Worm (Caenorhabditis elegans): ENCODE measurements around the gene ZC155.4.

Gene ZC155.4

ce11 chrIII:5254108-5254507 is 38.8 kb upstream of the ZC155.4 start, which contains the start of the genes sumv-1 and gop-1:
sumv-1 (minus strand) TSS chrIII:5254187.
gop-1 (plus strand) TSS chrIII:5254438.
- no peak for TF ChIP-seq Y55F3AM.14 (GFP tag; optimal IDR thresholded peaks at IDR 0.05)
- no peak for TF ChIP-seq nhr-129 (tag; optimal IDR thresholded peaks at IDR 0.05)
- no peak for TF ChIP-seq nhr-6 (tag; optimal IDR thresholded peaks at IDR 0.05)
- TF ChIP-seq elt-1 (tag; optimal IDR thresholded peaks at IDR 0.05) = no peak
- TF ChIP-seq C34F6.9 (tag; optimal IDR thresholded peaks at IDR 0.05) = no peak
- no peak for TF ChIP-seq nhr-12 (tag; optimal IDR thresholded peaks at IDR 0.05)
- TF ChIP-seq ztf-11 (tag; optimal IDR thresholded peaks at IDR 0.05) = no peak
- TF ChIP-seq nhr-23 (tag; optimal IDR thresholded peaks at IDR 0.05) = no peak
- no peak for TF ChIP-seq ceh-16 (tag; optimal IDR thresholded peaks at IDR 0.05)
- TF ChIP-seq sem-4 (tag; optimal IDR thresholded peaks at IDR 0.05) = no peak
- no peak for TF ChIP-seq nhr-11 (tag; optimal IDR thresholded peaks at IDR 0.05)
- no peak for TF ChIP-seq blmp-1 (tag; optimal IDR thresholded peaks at IDR 0.05; ENCODE audit: insufficient read depth)

- TF ChIP-seq crh-2 (tag; optimal IDR thresholded peaks at IDR 0.05) (no peak), elt-3 (tag; optimal IDR thresholded peaks at IDR 0.05) (no peak), Y55F3AM.14 (GFP tag; optimal IDR thresholded peaks at IDR 0.05) (no peak), snpc-4 (tag; optimal IDR thresholded peaks at IDR 0.05) (no peak), elt-1 (tag; optimal IDR thresholded peaks at IDR 0.05) (no peak), ceh-16 (tag; optimal IDR thresholded peaks at IDR 0.05) (no peak), ceh-82 (tag; optimal IDR thresholded peaks at IDR 0.05) (no peak), nhr-237 (tag; optimal IDR thresholded peaks at IDR 0.05) (no peak), fos-1 (tag; optimal IDR thresholded peaks at IDR 0.05) (no peak), sma-3 (GFP tag; optimal IDR thresholded peaks at IDR 0.05) (no peak), ztf-11 (tag; optimal IDR thresholded peaks at IDR 0.05) (no peak)
These were observed 33.4 kb upstream of the ZC155.4 start for ce11 chrIII:5248706-5249105.

- TF ChIP-seq ztf-1 (GFP tag; conservative IDR thresholded peaks at IDR 0.05) (no peak), skn-1 (tag; optimal IDR thresholded peaks at IDR 0.05) (no peak), nhr-21 (tag; optimal IDR thresholded peaks at IDR 0.05) (no peak), snpc-4 (tag; optimal IDR thresholded peaks at IDR 0.05) (no peak), nhr-237 (tag; optimal IDR thresholded peaks at IDR 0.05) (no peak), ztf-4 (tag; optimal IDR thresholded peaks at IDR 0.05) (no peak), sma-3 (GFP tag; optimal IDR thresholded peaks at IDR 0.05) (no peak), dmd-4 (tag; optimal IDR thresholded peaks at IDR 0.05) (no peak), nhr-77 (tag; optimal IDR thresholded peaks at IDR 0.05) (no peak), mdl-1 (tag; optimal IDR thresholded peaks at IDR 0.05) (no peak), unc-55 (GFP tag; optimal IDR thresholded peaks at IDR 0.05) (no peak), Y55F3AM.14 (GFP tag; optimal IDR thresholded peaks at IDR 0.05) (no peak), nhr-12 (tag; optimal IDR thresholded peaks at IDR 0.05) (no peak), egl-27 (tag; optimal IDR thresholded peaks at IDR 0.05) (no peak), aly-2 (tag; optimal IDR thresholded peaks at IDR 0.05) (no peak), sma-9 (GFP tag; optimal IDR thresholded peaks at IDR 0.05) (no peak), sma-9 (tag; optimal IDR thresholded peaks at IDR 0.05) (no peak), nhr-23 (tag; optimal IDR thresholded peaks at IDR 0.05) (no peak), lin-13 (GFP tag; optimal IDR thresholded peaks at IDR 0.05) (no peak), sem-4 (tag; optimal IDR thresholded peaks at IDR 0.05) (no peak)
These were observed 29.8 kb upstream of the ZC155.4 start for ce11 chrIII:5245067-5245466.

- no peak for TF ChIP-seq sma-9 (GFP tag; optimal IDR thresholded peaks at IDR 0.05)
- TF ChIP-seq sma-9 (tag; optimal IDR thresholded peaks at IDR 0.05) = no peak
These were observed 29.3 kb upstream of the ZC155.4 start, which contains the start of gene cnd-1 for ce11 chrIII:5244539-5244938. cnd-1 (minus strand) TSS chrIII:5244639.

- TF ChIP-seq C34F6.9 (tag; optimal IDR thresholded peaks at IDR 0.05) (no peak), unc-55 (GFP tag; optimal IDR thresholded peaks at IDR 0.05) (no peak), ztf-11 (tag; optimal IDR thresholded peaks at IDR 0.05) (no peak), gmeb-1 (tag; optimal IDR thresholded peaks at IDR 0.05) (no peak), mab-5 (tag; optimal IDR thresholded peaks at IDR 0.05) (no peak), alr-1 (tag; optimal IDR thresholded peaks at IDR 0.05) (no peak), unc-39 (tag; optimal IDR thresholded peaks at IDR 0.05) (no peak), nhr-10 (tag; optimal IDR thresholded peaks at IDR 0.05) (no peak), crh-2 (tag; optimal IDR thresholded peaks at IDR 0.05) (no peak), dmd-4 (tag; optimal IDR thresholded peaks at IDR 0.05) (no peak), aly-2 (tag; optimal IDR thresholded peaks at IDR 0.05) (no peak), skn-1 (tag; optimal IDR thresholded peaks at IDR 0.05) (no peak), nhr-129 (tag; optimal IDR thresholded peaks at IDR 0.05) (no peak), sem-4 (tag; optimal IDR thresholded peaks at IDR 0.05) (no peak), unc-62 (GFP tag; optimal IDR thresholded peaks at IDR 0.05) (no peak)
These were observed 26.6 kb upstream of the ZC155.4 start for ce11 chrIII:5241854-5242253.
